Worm (Caenorhabditis elegans) whole organism, L4 larva: ENCODE results near the gene F28B4.3.

ENCODE experiments used
- D1046.2 ChIP-seq: fragments of 200-800 bp; sonication (Bioruptor generic); IDR thresholded peaks from 2 replicates; pipeline ENCODE4 v1.3.6; 2022; ENCODE audit warnings: missing genetic modification characterization, missing compliant biosample characterization
- T26A8.4 ChIP-seq: fragments of 200-800 bp; sonication (Bioruptor generic); IDR thresholded peaks from 2 replicates; pipeline ENCODE4 v1.3.6; 2022; ENCODE audit warnings: missing genetic modification characterization, missing compliant biosample characterization
- Y105C5A.15 ChIP-seq: fragments of 200-800 bp; sonication (Bioruptor generic); IDR thresholded peaks from 2 replicates; pipeline ENCODE4 v1.3.6; 2022; ENCODE audit warnings: missing genetic modification characterization, missing compliant biosample characterization
- arid-1 ChIP-seq: fragments of 200-800 bp; sonication (Bioruptor generic); conservative IDR thresholded peaks from 2 replicates; pipeline ENCODE4 v1.3.6; 2022; ENCODE audit warnings: missing genetic modification reagents, missing genetic modification characterization, missing compliant biosample characterization
- ceh-20 ChIP-seq: fragments of 200-800 bp; sonication (Bioruptor generic); IDR thresholded peaks from 2 replicates; pipeline ENCODE4 v1.3.6; 2022; ENCODE audit warnings: missing genetic modification reagents, missing genetic modification characterization, missing compliant biosample characterization
- daf-12 ChIP-seq: fragments of 150-350 bp; optimal IDR thresholded peaks from 2 replicates; lab custom pipeline; 2014; ENCODE audit warnings: missing biosample characterization, missing genetic modification reagents, missing genetic modification characterization
- daf-16 ChIP-seq, 3 experiments: sonication (generic microtip); optimal IDR thresholded peaks; 2 replicates each; lab custom pipeline; 2016 to 2017; ENCODE audit warnings: missing genetic modification characterization in 3 of 3, missing genetic modification reagents in 3 of 3, mild to moderate bottlenecking in 2 of 3, missing compliant biosample characterization in 2 of 3, missing biosample characterization in 1 of 3, moderate library complexity in 1 of 3
- daf-19 ChIP-seq: fragments of 200-800 bp; sonication (Bioruptor generic); conservative IDR thresholded peaks from 2 replicates; pipeline ENCODE4 v1.3.6; 2022; ENCODE audit warnings: missing genetic modification characterization, missing compliant biosample characterization
- dmd-6 ChIP-seq: fragments of 200-800 bp; sonication (Bioruptor generic); IDR thresholded peaks from 2 replicates; pipeline ENCODE4 v1.3.6; 2022; ENCODE audit warnings: missing genetic modification reagents, missing genetic modification characterization, missing compliant biosample characterization
- dmd-9 ChIP-seq: fragments of 200-800 bp; sonication (Bioruptor generic); IDR thresholded peaks from 2 replicates; pipeline ENCODE4 v1.3.6; 2022; ENCODE audit warnings: missing genetic modification reagents, missing genetic modification characterization, missing compliant biosample characterization
- duxl-1 ChIP-seq: sonication (generic microtip); optimal IDR thresholded peaks from 2 replicates; lab custom pipeline; 2016; ENCODE audit warnings: mild to moderate bottlenecking, missing genetic modification characterization, moderate library complexity, missing compliant biosample characterization; ENCODE audit not compliant: poor library complexity
- dve-1 ChIP-seq: sonication (generic microtip); optimal IDR thresholded peaks from 2 replicates; lab custom pipeline; 2017; ENCODE audit warnings: antibody characterized with exemption, mild to moderate bottlenecking, missing genetic modification characterization, missing compliant biosample characterization; ENCODE audit not compliant: insufficient read depth
- egl-27 ChIP-seq: sonication (generic microtip); optimal IDR thresholded peaks from 3 replicates; lab custom pipeline; 2017; ENCODE audit warnings: missing biosample characterization, missing genetic modification reagents, missing genetic modification characterization
- fkh-10 ChIP-seq: fragments of 150-350 bp; optimal IDR thresholded peaks from 2 replicates; lab custom pipeline; 2014; ENCODE audit warnings: missing biosample characterization, missing genetic modification reagents, missing genetic modification characterization
- gei-8 ChIP-seq: fragments of 200-800 bp; sonication (Bioruptor generic); optimal IDR thresholded peaks from 2 replicates; lab custom pipeline; 2018; ENCODE audit warnings: mild to moderate bottlenecking, missing genetic modification characterization, missing compliant biosample characterization
- hlh-11 ChIP-seq: fragments of 200-800 bp; sonication (Bioruptor generic); optimal IDR thresholded peaks from 2 replicates; lab custom pipeline; 2018; ENCODE audit warnings: mild to moderate bottlenecking, missing genetic modification characterization, missing compliant biosample characterization
- hlh-30 ChIP-seq: sonication (generic microtip); optimal IDR thresholded peaks from 2 replicates; lab custom pipeline; 2017; ENCODE audit warnings: antibody characterized with exemption, mild to moderate bottlenecking, missing genetic modification characterization, missing compliant biosample characterization; ENCODE audit not compliant: insufficient read depth
- jun-1 ChIP-seq: fragments of 150-350 bp; optimal IDR thresholded peaks from 2 replicates; lab custom pipeline; 2014; ENCODE audit warnings: missing biosample characterization, missing genetic modification reagents, missing genetic modification characterization
- lin-1 ChIP-seq: fragments of 200-800 bp; sonication (Bioruptor generic); IDR thresholded peaks from 2 replicates; pipeline ENCODE4 v1.3.6; 2022; ENCODE audit warnings: missing genetic modification reagents, missing genetic modification characterization, missing compliant biosample characterization
- lin-15B ChIP-seq: fragments of 150-350 bp; sonication (generic microtip); optimal IDR thresholded peaks from 3 replicates; lab custom pipeline; 2014; ENCODE audit warnings: missing biosample characterization, missing genetic modification characterization
- lin-38 ChIP-seq: fragments of 200-800 bp; sonication (Bioruptor generic); IDR thresholded peaks from 2 replicates; pipeline ENCODE4 v1.3.6; 2022; ENCODE audit warnings: missing genetic modification reagents, missing genetic modification characterization, missing compliant biosample characterization
- mdl-1 ChIP-seq, 2 experiments: fragments of 150-350 bp in 1 of 2; sonication (generic microtip) in 1 of 2; optimal IDR thresholded peaks; 2 replicates each; lab custom pipeline; 2014 to 2017; ENCODE audit warnings: missing biosample characterization in 2 of 2, missing genetic modification characterization in 2 of 2
- mep-1 ChIP-seq: fragments of 150-350 bp; sonication (generic microtip); optimal IDR thresholded peaks from 3 replicates; lab custom pipeline; 2014; ENCODE audit warnings: missing biosample characterization, missing genetic modification characterization
- mxl-2 ChIP-seq: fragments of 200-800 bp; sonication (Bioruptor generic); conservative IDR thresholded peaks from 2 replicates; pipeline ENCODE4 v1.3.6; 2022; ENCODE audit warnings: missing genetic modification reagents, missing genetic modification characterization, missing compliant biosample characterization
- nhr-102 ChIP-seq: sonication (generic microtip); optimal IDR thresholded peaks from 2 replicates; lab custom pipeline; 2016; ENCODE audit warnings: mild to moderate bottlenecking, missing genetic modification characterization, moderate library complexity, missing compliant biosample characterization
- nhr-111 ChIP-seq: fragments of 200-800 bp; sonication (Bioruptor generic); optimal IDR thresholded peaks from 2 replicates; lab custom pipeline; 2018; ENCODE audit warnings: mild to moderate bottlenecking, missing genetic modification characterization, missing compliant biosample characterization
- nhr-28 ChIP-seq: fragments of 150-350 bp; optimal IDR thresholded peaks from 2 replicates; lab custom pipeline; 2014; ENCODE audit warnings: missing biosample characterization, missing genetic modification characterization
- nhr-48 ChIP-seq: sonication (generic microtip); optimal IDR thresholded peaks from 2 replicates; lab custom pipeline; 2016; ENCODE audit warnings: mild to moderate bottlenecking, missing genetic modification characterization, missing compliant biosample characterization
- nhr-6 ChIP-seq: fragments of 150-350 bp; optimal IDR thresholded peaks from 2 replicates; lab custom pipeline; 2014; ENCODE audit warnings: missing biosample characterization, missing genetic modification characterization
- nhr-77 ChIP-seq: fragments of 150-350 bp; optimal IDR thresholded peaks from 2 replicates; lab custom pipeline; 2014; ENCODE audit warnings: missing biosample characterization, missing genetic modification characterization
- php-3 ChIP-seq: fragments of 200-800 bp; sonication (Bioruptor generic); IDR thresholded peaks from 2 replicates; pipeline ENCODE4 v1.3.6; 2022; ENCODE audit warnings: missing genetic modification reagents, missing genetic modification characterization, missing compliant biosample characterization
- pqm-1 ChIP-seq: sonication (generic microtip); optimal IDR thresholded peaks from 2 replicates; lab custom pipeline; 2017; ENCODE audit warnings: missing biosample characterization, missing genetic modification characterization
- set-16 ChIP-seq: fragments of 200-800 bp; sonication (Bioruptor generic); IDR thresholded peaks from 2 replicates; pipeline ENCODE4 v1.3.6; 2022; ENCODE audit warnings: missing genetic modification reagents, missing genetic modification characterization, missing compliant biosample characterization
- snpc-4 ChIP-seq: fragments of 150-350 bp; optimal IDR thresholded peaks from 2 replicates; lab custom pipeline; 2014; ENCODE audit warnings: missing biosample characterization, missing genetic modification characterization
- spr-3 ChIP-seq: fragments of 200-800 bp; sonication (Bioruptor generic); optimal IDR thresholded peaks from 2 replicates; lab custom pipeline; 2018; ENCODE audit warnings: mild to moderate bottlenecking, missing genetic modification characterization, missing compliant biosample characterization
- tra-1 ChIP-seq: fragments of 200-800 bp; sonication (Bioruptor generic); IDR thresholded peaks from 2 replicates; pipeline ENCODE4 v1.3.6; 2022; ENCODE audit warnings: missing genetic modification reagents, missing genetic modification characterization, missing compliant biosample characterization
- unc-62 ChIP-seq, 3 experiments: fragments of 150-350 bp in 1 of 3; sonication (generic microtip); optimal IDR thresholded peaks in 2 of 3; peaks in 1 of 3; 1 replicate in 1 of 3; 2 replicates in 2 of 3; lab custom pipeline; 2014 to 2017; ENCODE audit warnings: missing biosample characterization in 3 of 3, missing genetic modification characterization in 3 of 3, missing genetic modification reagents in 3 of 3, missing genotype in 1 of 3
- vab-7 ChIP-seq: fragments of 200-800 bp; sonication (Bioruptor generic); IDR thresholded peaks from 2 replicates; pipeline ENCODE4 v1.3.6; 2022; ENCODE audit warnings: missing genetic modification reagents, missing genetic modification characterization, missing compliant biosample characterization
- zip-11 ChIP-seq: fragments of 200-800 bp; sonication (Bioruptor generic); IDR thresholded peaks from 2 replicates; pipeline ENCODE4 v1.3.6; 2022; ENCODE audit warnings: missing genetic modification characterization, missing compliant biosample characterization
- zip-2 ChIP-seq: fragments of 150-350 bp; optimal IDR thresholded peaks from 2 replicates; lab custom pipeline; 2014; ENCODE audit warnings: missing biosample characterization, missing genetic modification characterization
- ztf-7 ChIP-seq: fragments of 150-350 bp; optimal IDR thresholded peaks from 2 replicates; lab custom pipeline; 2014; ENCODE audit warnings: missing biosample characterization, missing genetic modification characterization

The F28B4.3 gene

ce11 chrX:3256784-3257493, 21.7 kb upstream of the F28B4.3 start, which contains the start of gene lbp-3:
Gene lbp-3, plus strand, starts transcription at chrX:3257372.
- TF ChIP-seq D1046.2 (no peak), set-16 (no peak), pqm-1 (tag; lab: Kevin White, UChicago) (peak; percentile 98), Y105C5A.15 (GFP tag; lab: Robert Waterston, UW) (no peak), lin-1 (peak; percentile 61; the same call in 1 of the 2 replicates), daf-12 (tag; lab: Kevin White, UChicago) (no peak), nhr-111 (GFP tag; lab: Kevin White, UChicago) (no peak), nhr-28 (peak; percentile 88), mxl-2 (GFP tag; lab: Robert Waterston, UW) (no peak), zip-11 (no peak), nhr-6 (tag; lab: Kevin White, UChicago) (no peak), daf-19 (GFP tag; lab: Robert Waterston, UW) (no peak), nhr-48 (tag; lab: Kevin White, UChicago) (peak; percentile 32), jun-1 (tag; lab: Kevin White, UChicago) (no peak), lin-38 (GFP tag; lab: Robert Waterston, UW) (no peak), hlh-30 (peak; percentile 44), vab-7 (GFP tag; lab: Robert Waterston, UW) (no peak), dmd-9 (GFP tag; lab: Robert Waterston, UW) (no peak), nhr-77 (peak; percentile 37), egl-27 (tag; lab: Kevin White, UChicago) (no peak), mep-1 (peak; percentile 24), duxl-1 (tag; lab: Kevin White, UChicago) (no peak), arid-1 (GFP tag; lab: Robert Waterston, UW) (no peak), zip-2 (tag; lab: Kevin White, UChicago) (no peak), T26A8.4 (no peak), ceh-20 (GFP tag; lab: Robert Waterston, UW) (no peak), fkh-10 (GFP tag; lab: Kevin White, UChicago) (no peak), daf-16 (GFP tag; optimal IDR thresholded peaks at IDR 0.05; lab: Kevin White, UChicago) (no peak), daf-16 (tag; optimal IDR thresholded peaks at IDR 0.05; lab: Kevin White, UChicago) (peak; percentile 94), gei-8 (no peak), spr-3 (GFP tag; lab: Kevin White, UChicago) (no peak), tra-1 (GFP tag; lab: Robert Waterston, UW) (no peak), lin-15B (tag; lab: Kevin White, UChicago) (no peak), hlh-11 (tag; lab: Kevin White, UChicago) (peak; percentile 78), nhr-102 (tag; lab: Kevin White, UChicago) (peak; percentile 90), ztf-7 (peak; percentile 98), unc-62 (GFP tag; optimal IDR thresholded peaks at IDR 0.05 in 1 of 2; lab: Kevin White, UChicago) (peak in 1 of 2 experiments; percentile 86), unc-62 (tag; optimal IDR thresholded peaks at IDR 0.05; lab: Kevin White, UChicago) (no peak), dmd-6 (GFP tag; lab: Robert Waterston, UW) (peak; percentile 61), snpc-4 (tag; lab: Kevin White, UChicago) (no peak), php-3 (GFP tag; lab: Robert Waterston, UW) (peak; percentile 52; the same call in 1 of the 2 replicates), dve-1 (tag; lab: Kevin White, UChicago) (peak; percentile 83), mdl-1 (tag; optimal IDR thresholded peaks at IDR 0.05; lab: Kevin White, UChicago) (peak in 1 of 2 experiments; percentile 2)
- TF ChIP-seq, all 104 proteins: peak for 16
